Fruit fly (Drosophila melanogaster) whole organism, pupa: Measurements from ENCODE around the gene cindr.

Experiments
- CG10348 ChIP-seq: fragments of 200-800 bp; sonication (Bioruptor generic); IDR thresholded peaks from 2 replicates; pipeline ENCODE4 v1.3.6; 2022; ENCODE audit warnings: missing biosample characterization, missing genetic modification characterization
- CG17806 ChIP-seq: fragments of 200-800 bp; sonication (Bioruptor generic); optimal IDR thresholded peaks from 2 replicates; lab custom pipeline; 2018; ENCODE audit warnings: missing biosample characterization, mild to moderate bottlenecking, missing genetic modification characterization, moderate library complexity
- CG34367 ChIP-seq: fragments of 200-800 bp; sonication (Bioruptor generic); optimal IDR thresholded peaks from 2 replicates; lab custom pipeline; 2018; ENCODE audit warnings: missing biosample characterization, mild to moderate bottlenecking, missing genetic modification characterization
- CG9948 ChIP-seq: fragments of 200-800 bp; sonication (Bioruptor generic); optimal IDR thresholded peaks from 2 replicates; lab custom pipeline; 2018; ENCODE audit warnings: missing biosample characterization, mild to moderate bottlenecking, missing genetic modification characterization, moderate library complexity
- EcR ChIP-seq: fragments of 200-800 bp; sonication (Bioruptor generic); optimal IDR thresholded peaks from 3 replicates; lab custom pipeline; 2019; ENCODE audit warnings: missing biosample characterization, missing genetic modification characterization, mild to moderate bottlenecking, moderate library complexity, missing genetic modification reagents
- Snoo ChIP-seq: fragments of 200-800 bp; sonication (Bioruptor generic); optimal IDR thresholded peaks from 3 replicates; lab custom pipeline; 2017; ENCODE audit warnings: missing biosample characterization, mild to moderate bottlenecking, missing genetic modification characterization, inconsistent platforms
- gl ChIP-seq: fragments of 200-800 bp; sonication (Bioruptor generic); optimal IDR thresholded peaks from 2 replicates; lab custom pipeline; 2018; ENCODE audit warnings: missing biosample characterization, mild to moderate bottlenecking, missing genetic modification characterization
- rn ChIP-seq: fragments of 200-800 bp; sonication (Bioruptor generic); IDR thresholded peaks from 2 replicates; pipeline ENCODE4 v1.3.6; 2022; ENCODE audit warnings: missing biosample characterization, missing genetic modification characterization

DNA sequence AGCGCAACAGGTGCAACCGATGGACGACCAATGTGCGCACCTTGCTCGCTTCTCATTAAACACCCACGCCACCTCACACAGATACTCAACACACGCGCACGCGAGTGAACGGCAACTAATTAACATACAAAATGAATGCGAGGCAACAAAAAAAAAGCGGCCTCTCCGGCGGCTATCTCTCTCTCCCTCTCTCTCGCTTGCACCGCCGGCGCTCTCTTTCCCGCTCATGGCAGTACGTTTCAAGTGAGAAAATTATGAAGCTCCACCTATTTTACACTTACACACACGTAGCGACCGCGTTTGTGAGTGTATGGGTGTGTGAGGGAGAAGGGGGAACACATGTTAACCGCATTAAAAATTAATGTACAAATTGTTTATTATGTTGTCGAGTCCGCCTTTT is 44.3 kb upstream of the cindr start:
- TF ChIP-seq gl (tag; lab: Kevin White, UChicago) (no peak), CG17806 (no peak), EcR (GFP tag; lab: Kevin White, UChicago) (no peak), rn (GFP tag; lab: Robert Waterston, UW) (0 out of 2 replicates have a peak, but pooled peaks have one; percentile 14), CG34367 (no peak), CG9948 (no peak), Snoo (tag; lab: Kevin White, UChicago) (no peak), CG10348 (no peak)
